Fruit fly (Drosophila melanogaster) whole organism, pupa: Measurements from ENCODE around the gene RpS2.

Experiments used
- CG10348 ChIP-seq: fragments of 200-800 bp; sonication (Bioruptor generic); IDR thresholded peaks from 2 replicates; pipeline ENCODE4 v1.3.6; 2022; ENCODE audit warnings: missing biosample characterization, missing genetic modification characterization
- CG12605 ChIP-seq: fragments of 200-800 bp; sonication (Bioruptor generic); IDR thresholded peaks from 2 replicates; pipeline ENCODE4 v1.3.6; 2022; ENCODE audit warnings: missing biosample characterization, missing genetic modification characterization
- CG13204 ChIP-seq: fragments of 200-800 bp; sonication (Bioruptor generic); optimal IDR thresholded peaks from 2 replicates; lab custom pipeline; 2018; ENCODE audit warnings: missing biosample characterization, mild to moderate bottlenecking, missing genetic modification characterization, moderate library complexity
- CG14655 ChIP-seq: fragments of 200-800 bp; sonication (Bioruptor generic); optimal IDR thresholded peaks from 3 replicates; lab custom pipeline; 2017; ENCODE audit warnings: mild to moderate bottlenecking, missing biosample characterization, missing genetic modification reagents, missing genetic modification characterization
- CG15710 ChIP-seq: fragments of 200-800 bp; sonication (Bioruptor generic); optimal IDR thresholded peaks from 2 replicates; lab custom pipeline; 2018; ENCODE audit warnings: missing biosample characterization, mild to moderate bottlenecking, missing genetic modification characterization, moderate library complexity
- CG17806 ChIP-seq: fragments of 200-800 bp; sonication (Bioruptor generic); optimal IDR thresholded peaks from 2 replicates; lab custom pipeline; 2018; ENCODE audit warnings: missing biosample characterization, mild to moderate bottlenecking, missing genetic modification characterization, moderate library complexity
- CG32121 ChIP-seq: fragments of 200-800 bp; sonication (Bioruptor generic); IDR thresholded peaks from 2 replicates; pipeline ENCODE4 v1.3.6; 2022; ENCODE audit warnings: missing biosample characterization, missing genetic modification characterization
- CG34367 ChIP-seq: fragments of 200-800 bp; sonication (Bioruptor generic); optimal IDR thresholded peaks from 2 replicates; lab custom pipeline; 2018; ENCODE audit warnings: missing biosample characterization, mild to moderate bottlenecking, missing genetic modification characterization
- CG4496 ChIP-seq: fragments of 200-800 bp; sonication (Bioruptor generic); IDR thresholded peaks from 3 replicates; pipeline ENCODE4 v1.3.6; 2022; ENCODE audit warnings: missing biosample characterization, missing genetic modification characterization
- CG8159 ChIP-seq: fragments of 200-800 bp; sonication (Bioruptor generic); optimal IDR thresholded peaks from 3 replicates; lab custom pipeline; 2018; ENCODE audit warnings: missing biosample characterization, mild to moderate bottlenecking, missing genetic modification characterization, moderate library complexity
- CG8301 ChIP-seq: fragments of 200-800 bp; sonication (Bioruptor generic); optimal IDR thresholded peaks from 2 replicates; lab custom pipeline; 2018; ENCODE audit warnings: missing biosample characterization, mild to moderate bottlenecking, missing genetic modification characterization
- CG9948 ChIP-seq: fragments of 200-800 bp; sonication (Bioruptor generic); optimal IDR thresholded peaks from 2 replicates; lab custom pipeline; 2018; ENCODE audit warnings: missing biosample characterization, mild to moderate bottlenecking, missing genetic modification characterization, moderate library complexity
- D1 ChIP-seq: fragments of 200-800 bp; sonication (Bioruptor generic); optimal IDR thresholded peaks from 2 replicates; lab custom pipeline; 2018; ENCODE audit warnings: missing biosample characterization, mild to moderate bottlenecking, missing genetic modification characterization, moderate library complexity
- EcR ChIP-seq: fragments of 200-800 bp; sonication (Bioruptor generic); optimal IDR thresholded peaks from 3 replicates; lab custom pipeline; 2019; ENCODE audit warnings: missing biosample characterization, missing genetic modification characterization, mild to moderate bottlenecking, moderate library complexity, missing genetic modification reagents
- Ets98B ChIP-seq: fragments of 200-800 bp; sonication (Bioruptor generic); IDR thresholded peaks from 2 replicates; pipeline ENCODE4 v1.3.6; 2022; ENCODE audit warnings: missing biosample characterization, missing genetic modification characterization
- Pif1A ChIP-seq: fragments of 200-800 bp; sonication (Bioruptor generic); optimal IDR thresholded peaks from 3 replicates; lab custom pipeline; 2016; ENCODE audit warnings: missing biosample characterization, missing genetic modification characterization
- Pif1B ChIP-seq: fragments of 200-800 bp; sonication (Bioruptor generic); optimal IDR thresholded peaks from 3 replicates; lab custom pipeline; 2016; ENCODE audit warnings: missing biosample characterization, missing genetic modification characterization
- Snoo ChIP-seq: fragments of 200-800 bp; sonication (Bioruptor generic); optimal IDR thresholded peaks from 3 replicates; lab custom pipeline; 2017; ENCODE audit warnings: missing biosample characterization, mild to moderate bottlenecking, missing genetic modification characterization, inconsistent platforms
- fd96Ca ChIP-seq: fragments of 200-800 bp; sonication (Bioruptor generic); IDR thresholded peaks from 3 replicates; pipeline ENCODE4 v1.3.6; 2022; ENCODE audit warnings: missing biosample characterization, missing genetic modification characterization
- gl ChIP-seq: fragments of 200-800 bp; sonication (Bioruptor generic); optimal IDR thresholded peaks from 2 replicates; lab custom pipeline; 2018; ENCODE audit warnings: missing biosample characterization, mild to moderate bottlenecking, missing genetic modification characterization
- rn ChIP-seq: fragments of 200-800 bp; sonication (Bioruptor generic); IDR thresholded peaks from 2 replicates; pipeline ENCODE4 v1.3.6; 2022; ENCODE audit warnings: missing biosample characterization, missing genetic modification characterization

RpS2 gene

DNA sequence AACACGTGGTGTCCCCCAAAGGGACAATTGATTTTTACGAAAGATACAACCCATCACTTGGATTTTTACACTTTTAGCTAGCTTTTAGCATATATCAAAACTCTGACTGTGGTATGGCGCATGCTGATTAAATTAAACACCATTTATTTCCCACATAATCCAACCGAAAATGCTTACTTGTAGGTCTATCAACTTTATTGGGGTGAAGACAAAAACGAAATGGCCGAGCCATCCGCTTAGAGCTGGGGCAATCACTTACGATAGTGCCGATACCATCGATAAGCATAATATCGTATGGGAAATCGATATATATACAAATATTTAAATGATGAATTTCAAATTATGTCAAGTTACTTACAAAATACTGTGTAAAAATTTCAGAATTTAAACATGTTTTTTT is at the start of gene RpS2:
RpS2 (minus strand) TSS at position 257 of the 400 bp plus-strand sequence.
- no peak for TF ChIP-seq gl (tag; lab: Kevin White, UChicago)
- TF ChIP-seq CG15710 (tag; lab: Kevin White, UChicago) = peak; percentile 10
- TF ChIP-seq Pif1B = peak; percentile 37

DNA sequence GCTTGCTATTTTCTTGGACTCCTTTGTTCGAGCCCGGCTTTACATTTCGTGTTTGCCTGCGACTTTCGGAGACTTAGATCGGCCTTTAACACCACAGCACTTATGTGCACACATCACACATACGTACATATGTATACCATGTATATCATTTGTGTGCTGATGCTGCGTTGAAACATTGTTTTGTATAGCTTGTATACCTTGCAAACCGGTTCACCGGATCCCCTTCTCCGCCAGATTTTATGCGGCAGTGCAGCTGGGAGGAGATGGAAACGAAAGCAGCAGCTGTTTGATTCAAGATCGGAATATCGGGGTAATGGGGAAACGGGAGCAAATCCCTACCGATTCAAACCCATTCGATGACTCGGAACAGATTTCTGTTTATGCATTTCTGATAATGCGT is 48.7 kb upstream of the RpS2 start:
- TF ChIP-seq gl (tag; lab: Kevin White, UChicago) = no peak
- 0 out of 3 replicates have a peak, but pooled peaks have one; percentile 25 for TF ChIP-seq CG4496 (GFP tag; lab: Robert Waterston, UW)
- TF ChIP-seq, all 21 proteins: peak for 1

DNA sequence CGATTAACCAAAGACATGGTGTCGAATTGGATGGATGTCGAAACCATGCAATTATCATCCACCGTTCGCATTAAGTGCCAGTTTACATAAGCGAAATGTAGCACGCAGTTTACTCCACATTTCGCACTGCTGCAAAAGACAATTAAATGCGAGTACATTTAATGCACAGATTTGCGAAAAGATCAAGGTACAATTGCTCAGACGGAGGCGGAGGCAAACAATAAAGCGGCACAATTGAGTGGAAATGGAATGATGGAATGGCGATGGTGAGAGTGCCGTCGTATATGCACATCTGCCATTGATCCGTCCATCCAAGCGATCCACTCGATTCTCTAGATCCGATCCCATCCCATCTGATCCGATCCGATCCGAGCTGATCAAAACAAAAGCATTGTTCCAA is 47.7 kb upstream of the RpS2 start:
- TF ChIP-seq CG4496 (GFP tag; lab: Robert Waterston, UW) = 0 out of 3 replicates have a peak, but pooled peaks have one; percentile 12
- TF ChIP-seq EcR (GFP tag; lab: Kevin White, UChicago) = no peak
- no peak for TF ChIP-seq CG17806
- peak; percentile 21; the same call in 1 of the 2 replicates for TF ChIP-seq CG32121 (GFP tag; lab: Robert Waterston, UW)
- peak; percentile 11 for TF ChIP-seq Pif1B
- no peak for TF ChIP-seq CG8301 (tag; lab: Kevin White, UChicago)
- peak; percentile 71 for TF ChIP-seq gl (tag; lab: Kevin White, UChicago)

DNA sequence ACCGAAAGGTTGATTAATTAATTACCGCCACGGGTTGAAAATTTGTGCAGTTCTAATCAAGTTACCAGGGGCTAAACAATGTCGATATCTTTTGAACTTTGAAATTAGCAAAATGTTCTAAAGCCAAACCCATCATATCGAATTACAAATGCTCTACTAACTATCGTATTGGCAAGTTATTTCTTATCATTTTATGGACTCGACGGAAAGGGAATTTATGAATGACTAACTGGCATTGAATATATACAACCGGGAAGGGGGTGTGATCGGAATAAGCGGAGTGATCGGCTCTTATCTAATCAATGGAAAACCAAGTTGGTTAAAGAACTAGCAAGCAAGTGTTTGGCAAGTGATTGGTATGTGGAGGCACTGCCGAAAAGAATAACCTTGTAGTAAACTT is 46.2 kb upstream of the RpS2 start:
- no peak for TF ChIP-seq CG9948 (tag; lab: Kevin White, UChicago)
- no peak for TF ChIP-seq CG32121 (GFP tag; lab: Robert Waterston, UW)
- TF ChIP-seq CG8159 (tag; lab: Kevin White, UChicago) = no peak
- no peak for TF ChIP-seq EcR (GFP tag; lab: Kevin White, UChicago)
- no peak for TF ChIP-seq CG17806
- no peak for TF ChIP-seq CG4496 (GFP tag; lab: Robert Waterston, UW)
- TF ChIP-seq Snoo (tag; lab: Kevin White, UChicago) = no peak
- no peak for TF ChIP-seq Pif1B
- TF ChIP-seq CG10348 (GFP tag; lab: Robert Waterston, UW) = no peak
- TF ChIP-seq rn (GFP tag; lab: Robert Waterston, UW) = no peak
- no peak for TF ChIP-seq CG13204
- TF ChIP-seq fd96Ca (GFP tag; lab: Robert Waterston, UW) = no peak
- no peak for TF ChIP-seq CG14655
- no peak for TF ChIP-seq CG8301 (tag; lab: Kevin White, UChicago)
- no peak for TF ChIP-seq CG15710 (tag; lab: Kevin White, UChicago)
- no peak for TF ChIP-seq D1 (tag; lab: Kevin White, UChicago)
- TF ChIP-seq CG34367 (tag; lab: Kevin White, UChicago) = no peak
- no peak for TF ChIP-seq CG12605 (GFP tag; lab: Robert Waterston, UW)

DNA sequence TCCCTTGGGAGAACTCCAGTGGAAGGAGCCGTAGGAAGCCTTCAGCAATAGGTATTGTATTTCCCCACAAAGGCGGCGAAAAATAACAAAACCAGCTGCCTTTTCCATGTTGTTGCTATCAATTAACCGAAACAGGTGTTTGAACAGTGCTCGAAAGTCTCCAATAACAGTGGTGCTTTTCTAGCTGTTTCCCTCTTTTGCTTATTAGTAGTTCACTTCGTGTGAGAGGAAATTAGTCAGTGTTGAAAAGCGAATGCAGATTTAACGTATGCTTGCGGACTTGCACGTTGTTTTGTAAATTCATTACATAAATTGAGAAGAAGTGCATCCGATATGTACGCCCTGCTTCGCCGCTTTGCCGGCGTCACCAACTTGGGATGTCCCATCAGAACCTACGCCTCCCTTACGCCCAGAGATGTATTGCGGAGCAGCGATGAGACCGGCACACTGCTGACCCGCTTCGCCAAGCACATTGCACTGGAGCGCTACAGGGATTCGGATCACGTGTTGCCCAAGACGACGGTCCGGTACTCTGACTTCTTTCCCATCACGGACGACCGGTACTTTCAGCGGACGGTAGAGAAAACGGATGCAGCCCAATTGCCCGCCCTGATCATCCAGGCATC is 41.4 kb upstream of the RpS2 start, which contains the start of the genes Datp and CG4619:
Datp (minus strand) TSS at position 160 of the 626 bp plus-strand sequence.
CG4619 (plus strand) TSS at position 233 of the 626 bp plus-strand sequence.
- TF ChIP-seq Pif1A (GFP tag; lab: Kevin White, UChicago) (no peak), CG14655 (no peak), CG17806 (no peak), fd96Ca (GFP tag; lab: Robert Waterston, UW) (peak; percentile 44; the same call in 1 of the 3 replicates), CG4496 (GFP tag; lab: Robert Waterston, UW) (0 out of 3 replicates have a peak, but pooled peaks have one; percentile 39), rn (GFP tag; lab: Robert Waterston, UW) (no peak), CG8159 (tag; lab: Kevin White, UChicago) (no peak), CG8301 (tag; lab: Kevin White, UChicago) (no peak), EcR (GFP tag; lab: Kevin White, UChicago) (no peak), Ets98B (GFP tag; lab: Robert Waterston, UW) (peak; percentile 39; the same call in 1 of the 2 replicates), D1 (tag; lab: Kevin White, UChicago) (no peak), CG10348 (GFP tag; lab: Robert Waterston, UW) (no peak), Snoo (tag; lab: Kevin White, UChicago) (peak; percentile 16), CG15710 (tag; lab: Kevin White, UChicago) (peak; percentile 4), CG9948 (tag; lab: Kevin White, UChicago) (no peak), CG34367 (tag; lab: Kevin White, UChicago) (peak; percentile 5), gl (tag; lab: Kevin White, UChicago) (no peak), CG12605 (GFP tag; lab: Robert Waterston, UW) (no peak), Pif1B (no peak), CG13204 (no peak), CG32121 (GFP tag; lab: Robert Waterston, UW) (no peak)

DNA sequence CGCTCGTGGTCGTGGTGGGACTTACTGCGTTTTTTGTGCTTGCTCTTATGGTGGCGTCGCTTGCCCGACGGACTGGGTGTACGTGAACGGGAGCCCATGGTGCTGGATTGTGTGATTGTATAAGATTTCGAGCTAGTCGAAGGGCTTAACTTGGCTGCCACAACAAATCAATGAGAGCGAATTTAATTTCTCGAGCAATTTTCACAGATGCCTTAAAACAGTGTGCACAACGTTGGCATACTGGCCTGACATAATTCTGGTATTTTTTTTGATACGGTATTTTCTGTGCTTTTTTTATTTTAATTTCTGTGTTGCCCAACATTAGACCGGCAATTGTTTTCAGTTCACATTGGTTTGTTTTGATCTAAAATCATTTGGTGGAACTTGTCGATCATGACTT is 40.6 kb upstream of the RpS2 start, which contains the start of gene Arglu1:
Arglu1 (minus strand) TSS at position 227 of the 400 bp plus-strand sequence.
- TF ChIP-seq D1 (tag; lab: Kevin White, UChicago) (no peak), CG8159 (tag; lab: Kevin White, UChicago) (no peak), CG9948 (tag; lab: Kevin White, UChicago) (no peak), CG12605 (GFP tag; lab: Robert Waterston, UW) (peak; percentile 35; the same call in 1 of the 2 replicates), rn (GFP tag; lab: Robert Waterston, UW) (no peak), Ets98B (GFP tag; lab: Robert Waterston, UW) (peak; percentile 20; the same call in 1 of the 2 replicates), CG32121 (GFP tag; lab: Robert Waterston, UW) (0 out of 2 replicates have a peak, but pooled peaks have one; percentile 26), fd96Ca (GFP tag; lab: Robert Waterston, UW) (peak; percentile 46; the same call in 1 of the 3 replicates), CG8301 (tag; lab: Kevin White, UChicago) (no peak), CG4496 (GFP tag; lab: Robert Waterston, UW) (peak; percentile 77), Snoo (tag; lab: Kevin White, UChicago) (no peak), CG17806 (no peak), Pif1A (GFP tag; lab: Kevin White, UChicago) (no peak), CG34367 (tag; lab: Kevin White, UChicago) (no peak), CG14655 (no peak), CG15710 (tag; lab: Kevin White, UChicago) (no peak), CG10348 (GFP tag; lab: Robert Waterston, UW) (no peak), Pif1B (no peak), CG13204 (no peak), EcR (GFP tag; lab: Kevin White, UChicago) (no peak), gl (tag; lab: Kevin White, UChicago) (no peak)
